Worm (Caenorhabditis elegans) whole organism, young adult: Measurements from ENCODE around the gene twk-8.
A peak's percentile ranks its signal among the peaks of the same experiment; 100 is the strongest.

Source experiments
- B0019.2 ChIP-seq: fragments of 200-800 bp; sonication (Bioruptor generic); conservative IDR thresholded peaks from 2 replicates; pipeline ENCODE4 v1.3.6; 2022; ENCODE audit warnings: missing genetic modification reagents, missing genetic modification characterization, missing compliant biosample characterization
- B0035.1 ChIP-seq: sonication (generic microtip); optimal IDR thresholded peaks from 2 replicates; lab custom pipeline; 2016; ENCODE audit warnings: missing genetic modification characterization, mild to moderate bottlenecking, missing compliant biosample characterization, missing genotype, missing genetic modification reagents
- B0261.1 ChIP-seq: sonication (generic microtip); optimal IDR thresholded peaks from 2 replicates; lab custom pipeline; 2016; ENCODE audit warnings: mild to moderate bottlenecking, missing genetic modification characterization, moderate library complexity, missing compliant biosample characterization
- C17E4.6 ChIP-seq: fragments of 200-800 bp; sonication (Bioruptor generic); IDR thresholded peaks from 2 replicates; pipeline ENCODE4 v1.3.6; 2022; ENCODE audit warnings: missing genetic modification reagents, missing genetic modification characterization, missing compliant biosample characterization
- F23B12.7 ChIP-seq: sonication (generic microtip); optimal IDR thresholded peaks from 2 replicates; lab custom pipeline; 2017; ENCODE audit warnings: missing genetic modification characterization, mild to moderate bottlenecking, missing compliant biosample characterization, antibody characterized with exemption, moderate library complexity; ENCODE audit not compliant: insufficient read depth
- F33H1.4 ChIP-seq: fragments of 200-800 bp; sonication (Bioruptor generic); IDR thresholded peaks from 2 replicates; pipeline ENCODE4 v1.3.6; 2022; ENCODE audit warnings: missing genetic modification reagents, missing genetic modification characterization, missing compliant biosample characterization
- F39B2.1 ChIP-seq: fragments of 200-800 bp; sonication (Bioruptor generic); IDR thresholded peaks from 2 replicates; pipeline ENCODE4 v1.3.6; 2022; ENCODE audit warnings: missing genetic modification reagents, missing genetic modification characterization, missing compliant biosample characterization
- F49E8.2 ChIP-seq: sonication (generic microtip); optimal IDR thresholded peaks from 3 replicates; lab custom pipeline; 2017; ENCODE audit warnings: missing genetic modification characterization, mild to moderate bottlenecking, missing compliant biosample characterization, antibody characterized with exemption, moderate library complexity; ENCODE audit not compliant: insufficient read depth
- F55B11.4 ChIP-seq: sonication (generic microtip); optimal IDR thresholded peaks from 2 replicates; lab custom pipeline; 2016; ENCODE audit warnings: missing compliant biosample characterization, missing genetic modification characterization, borderline replicate concordance; ENCODE audit not compliant: insufficient read depth
- Y53F4B.3 ChIP-seq: fragments of 200-800 bp; sonication (Bioruptor generic); IDR thresholded peaks from 2 replicates; pipeline ENCODE4 v1.3.6; 2022; ENCODE audit warnings: missing genetic modification reagents, missing genetic modification characterization, missing compliant biosample characterization
- ZK185.1 ChIP-seq: sonication (generic microtip); optimal IDR thresholded peaks from 2 replicates; lab custom pipeline; 2016; ENCODE audit warnings: mild to moderate bottlenecking, missing genetic modification characterization, missing compliant biosample characterization; ENCODE audit not compliant: poor library complexity, severe bottlenecking
- aptf-3 ChIP-seq: fragments of 200-800 bp; sonication (Bioruptor generic); IDR thresholded peaks from 2 replicates; pipeline ENCODE4 v1.3.6; 2022; ENCODE audit warnings: missing genetic modification characterization, missing compliant biosample characterization
- attf-3 ChIP-seq: fragments of 200-800 bp; sonication (Bioruptor generic); conservative IDR thresholded peaks from 2 replicates; pipeline ENCODE4 v1.3.6; 2022; ENCODE audit warnings: missing genetic modification reagents, missing genetic modification characterization, missing compliant biosample characterization
- attf-6 ChIP-seq: fragments of 200-800 bp; sonication (Bioruptor generic); IDR thresholded peaks from 2 replicates; pipeline ENCODE4 v1.3.6; 2022; ENCODE audit warnings: missing genetic modification reagents, missing genetic modification characterization, missing compliant biosample characterization
- bed-2 ChIP-seq: fragments of 200-800 bp; sonication (Bioruptor generic); IDR thresholded peaks from 2 replicates; pipeline ENCODE4 v1.3.6; 2022; ENCODE audit warnings: missing genetic modification reagents, missing genetic modification characterization, missing compliant biosample characterization
- cebp-1 ChIP-seq, 2 experiments: fragments of 200-800 bp in 1 of 2; sonication (Bioruptor generic) in 1 of 2; sonication (generic microtip) in 1 of 2; IDR thresholded peaks in 1 of 2; optimal IDR thresholded peaks in 1 of 2; 2 replicates each; pipeline versions ENCODE4 v1.3.6 to Lab custom; 2017 to 2022; ENCODE audit warnings: missing compliant biosample characterization in 2 of 2, missing genetic modification characterization in 2 of 2, mild to moderate bottlenecking in 1 of 2, missing genetic modification reagents in 1 of 2, moderate library complexity in 1 of 2
- cebp-2 ChIP-seq: fragments of 200-800 bp; sonication (Bioruptor generic); IDR thresholded peaks from 2 replicates; pipeline ENCODE4 v1.3.6; 2022; ENCODE audit warnings: missing genetic modification characterization, missing compliant biosample characterization
- ceh-40 ChIP-seq: fragments of 200-800 bp; sonication (Bioruptor generic); IDR thresholded peaks from 2 replicates; pipeline ENCODE4 v1.3.6; 2022; ENCODE audit warnings: missing genetic modification characterization, missing compliant biosample characterization
- ceh-79 ChIP-seq: sonication (generic microtip); optimal IDR thresholded peaks from 2 replicates; lab custom pipeline; 2017; ENCODE audit warnings: mild to moderate bottlenecking, missing genetic modification characterization, missing compliant biosample characterization
- ceh-91 ChIP-seq: fragments of 200-800 bp; sonication (Bioruptor generic); IDR thresholded peaks from 2 replicates; pipeline ENCODE4 v1.3.6; 2022; ENCODE audit warnings: missing genetic modification reagents, missing genetic modification characterization, missing compliant biosample characterization
- efl-1 ChIP-seq: fragments of 150-350 bp; optimal IDR thresholded peaks from 2 replicates; lab custom pipeline; 2014; ENCODE audit warnings: missing biosample characterization, missing genetic modification reagents, missing genetic modification characterization
- egl-18 ChIP-seq: fragments of 200-800 bp; sonication (Bioruptor generic); IDR thresholded peaks from 2 replicates; pipeline ENCODE4 v1.3.6; 2022; ENCODE audit warnings: missing genetic modification reagents, missing genetic modification characterization, missing compliant biosample characterization
- him-1 ChIP-seq: sonication (generic microtip); optimal IDR thresholded peaks from 2 replicates; lab custom pipeline; 2016; ENCODE audit warnings: missing genotype, missing genetic modification reagents, missing genetic modification characterization, missing compliant biosample characterization
- let-526 ChIP-seq: fragments of 200-800 bp; sonication (Bioruptor generic); IDR thresholded peaks from 2 replicates; pipeline ENCODE4 v1.3.6; 2022; ENCODE audit warnings: missing genetic modification reagents, missing genetic modification characterization, missing compliant biosample characterization
- lin-26 ChIP-seq: fragments of 200-800 bp; sonication (Bioruptor generic); IDR thresholded peaks from 2 replicates; pipeline ENCODE4 v1.3.6; 2022; ENCODE audit warnings: missing genetic modification reagents, missing genetic modification characterization, missing compliant biosample characterization
- lin-54 ChIP-seq: fragments of 200-800 bp; sonication (Bioruptor generic); optimal IDR thresholded peaks from 2 replicates; lab custom pipeline; 2018; ENCODE audit warnings: mild to moderate bottlenecking, missing genetic modification characterization, missing compliant biosample characterization
- lsl-1 ChIP-seq: fragments of 200-800 bp; sonication (Bioruptor generic); optimal IDR thresholded peaks from 2 replicates; lab custom pipeline; 2018; ENCODE audit warnings: mild to moderate bottlenecking, missing genetic modification characterization, moderate library complexity, missing compliant biosample characterization
- madf-10 ChIP-seq: sonication (generic microtip); optimal IDR thresholded peaks from 2 replicates; lab custom pipeline; 2016; ENCODE audit warnings: mild to moderate bottlenecking, missing genetic modification characterization, missing compliant biosample characterization
- madf-6 ChIP-seq: fragments of 200-800 bp; sonication (Bioruptor generic); IDR thresholded peaks from 2 replicates; pipeline ENCODE4 v1.3.6; 2022; ENCODE audit warnings: missing genetic modification reagents, missing genetic modification characterization, missing compliant biosample characterization
- mes-4 ChIP-seq: sonication (generic microtip); optimal IDR thresholded peaks from 2 replicates; lab custom pipeline; 2016; ENCODE audit warnings: missing genotype, missing genetic modification characterization, missing compliant biosample characterization
- nhr-80 ChIP-seq: sonication (generic microtip); optimal IDR thresholded peaks from 2 replicates; lab custom pipeline; 2016; ENCODE audit warnings: missing genetic modification characterization, missing compliant biosample characterization
- pha-4 ChIP-seq: fragments of 150-350 bp; sonication (generic microtip); optimal IDR thresholded peaks from 2 replicates; lab custom pipeline; 2014; ENCODE audit warnings: missing biosample characterization, missing genetic modification reagents, missing genetic modification characterization
- rec-8 ChIP-seq, 2 experiments: sonication (generic microtip); optimal IDR thresholded peaks; 2 replicates each; lab custom pipeline; 2016; ENCODE audit warnings: mild to moderate bottlenecking in 2 of 2, missing genetic modification characterization in 2 of 2, missing genetic modification reagents in 2 of 2, missing genotype in 2 of 2, missing biosample characterization in 1 of 2, missing compliant biosample characterization in 1 of 2, moderate library complexity in 1 of 2
- snpc-1.1 ChIP-seq: sonication (generic microtip); optimal IDR thresholded peaks from 2 replicates; lab custom pipeline; 2017; ENCODE audit warnings: missing genetic modification characterization, mild to moderate bottlenecking, missing compliant biosample characterization, antibody characterized with exemption, moderate library complexity, missing genotype, missing genetic modification reagents; ENCODE audit not compliant: insufficient read depth
- snpc-1.3 ChIP-seq: sonication (generic microtip); optimal IDR thresholded peaks from 2 replicates; lab custom pipeline; 2017; ENCODE audit warnings: missing genetic modification characterization, mild to moderate bottlenecking, missing compliant biosample characterization, antibody characterized with exemption, moderate library complexity, missing genotype, missing genetic modification reagents; ENCODE audit not compliant: insufficient read depth
- snpc-3.4 ChIP-seq: sonication (generic microtip); optimal IDR thresholded peaks from 2 replicates; lab custom pipeline; 2017; ENCODE audit warnings: missing genetic modification characterization, mild to moderate bottlenecking, missing compliant biosample characterization, antibody characterized with exemption, moderate library complexity, missing genotype, missing genetic modification reagents
- sptf-2 ChIP-seq: fragments of 200-800 bp; sonication (Bioruptor generic); optimal IDR thresholded peaks from 2 replicates; lab custom pipeline; 2018; ENCODE audit warnings: mild to moderate bottlenecking, missing genetic modification characterization, missing compliant biosample characterization
- unc-130 ChIP-seq: sonication (generic microtip); optimal IDR thresholded peaks from 2 replicates; lab custom pipeline; 2016; ENCODE audit warnings: missing genetic modification reagents, missing genetic modification characterization, missing compliant biosample characterization
- unc-62 ChIP-seq: fragments of 150-350 bp; optimal IDR thresholded peaks from 2 replicates; lab custom pipeline; 2014; ENCODE audit warnings: missing biosample characterization, missing genetic modification reagents, missing genetic modification characterization
- xnd-1 ChIP-seq: sonication (generic microtip); optimal IDR thresholded peaks from 2 replicates; lab custom pipeline; 2016; ENCODE audit warnings: missing genotype, missing genetic modification reagents, missing genetic modification characterization, missing compliant biosample characterization
- zfh-2 ChIP-seq: fragments of 200-800 bp; sonication (Bioruptor generic); conservative IDR thresholded peaks from 2 replicates; pipeline ENCODE4 v1.3.6; 2022; ENCODE audit warnings: missing genetic modification reagents, missing genetic modification characterization, missing compliant biosample characterization
- ztf-18 ChIP-seq: sonication (generic microtip); optimal IDR thresholded peaks from 2 replicates; lab custom pipeline; 2016; ENCODE audit warnings: missing genotype, mild to moderate bottlenecking, missing genetic modification characterization, missing compliant biosample characterization
- ztf-28 ChIP-seq: fragments of 200-800 bp; sonication (Bioruptor generic); IDR thresholded peaks from 2 replicates; pipeline ENCODE4 v1.3.6; 2022; ENCODE audit warnings: missing genetic modification reagents, missing genetic modification characterization, missing compliant biosample characterization

The twk-8 gene

ce11 chrIV:9095553-9095952 is 13.4 kb downstream of the twk-8 start, which contains the start of gene icln-1:
Gene icln-1, minus strand, starts transcription at chrIV:9095653.
- TF ChIP-seq him-1 (tag; lab: Kevin White, UChicago) (no peak), ZK185.1 (tag; lab: Kevin White, UChicago) (no peak), pha-4 (tag; lab: Kevin White, UChicago) (no peak), lsl-1 (GFP tag; lab: Kevin White, UChicago) (no peak), attf-6 (0 out of 2 replicates have a peak, but pooled peaks have one; percentile 35), aptf-3 (GFP tag; lab: Robert Waterston, UW) (no peak), madf-6 (GFP tag; lab: Robert Waterston, UW) (peak; percentile 44; the same call in 1 of the 2 replicates)

- TF ChIP-seq ceh-40 (GFP tag; lab: Robert Waterston, UW) (no peak), pha-4 (tag; lab: Kevin White, UChicago) (no peak), lsl-1 (GFP tag; lab: Kevin White, UChicago) (peak; percentile 91), attf-6 (no peak), egl-18 (no peak), snpc-1.1 (tag; lab: Kevin White, UChicago) (no peak), him-1 (tag; lab: Kevin White, UChicago) (no peak), efl-1 (GFP tag; lab: Kevin White, UChicago) (peak; percentile 32), C17E4.6 (GFP tag; lab: Robert Waterston, UW) (no peak), ceh-79 (tag; lab: Kevin White, UChicago) (no peak), F33H1.4 (GFP tag; lab: Robert Waterston, UW) (peak; percentile 88), madf-10 (tag; lab: Kevin White, UChicago) (no peak), attf-3 (GFP tag; lab: Robert Waterston, UW) (no peak), B0019.2 (GFP tag; lab: Robert Waterston, UW) (no peak), F23B12.7 (tag; lab: Kevin White, UChicago) (peak; percentile 36), snpc-1.3 (tag; lab: Kevin White, UChicago) (peak; percentile 69), nhr-80 (tag; lab: Kevin White, UChicago) (no peak), mes-4 (tag; lab: Kevin White, UChicago) (no peak), F39B2.1 (GFP tag; lab: Robert Waterston, UW) (no peak), lin-54 (GFP tag; lab: Kevin White, UChicago) (peak; percentile 57), snpc-3.4 (peak; percentile 32), unc-130 (GFP tag; lab: Kevin White, UChicago) (no peak), lin-26 (GFP tag; lab: Robert Waterston, UW) (no peak), B0261.1 (tag; lab: Kevin White, UChicago) (no peak), ztf-18 (tag; lab: Kevin White, UChicago) (no peak), F49E8.2 (tag; lab: Kevin White, UChicago) (peak; percentile 60), ceh-91 (peak; percentile 73), rec-8 (tag; optimal IDR thresholded peaks at IDR 0.05; lab: Kevin White, UChicago) (no peak), madf-6 (GFP tag; lab: Robert Waterston, UW) (peak; percentile 81), ztf-28 (no peak), bed-2 (GFP tag; lab: Robert Waterston, UW) (no peak), sptf-2 (GFP tag; lab: Kevin White, UChicago) (no peak), let-526 (GFP tag; lab: Robert Waterston, UW) (no peak), B0035.1 (tag; lab: Kevin White, UChicago) (no peak), zfh-2 (GFP tag; lab: Robert Waterston, UW) (no peak), cebp-1 (GFP tag; IDR thresholded peaks at IDR 0.05; lab: Robert Waterston, UW) (no peak), cebp-1 (tag; optimal IDR thresholded peaks at IDR 0.05; lab: Kevin White, UChicago) (peak; percentile 42), cebp-2 (GFP tag; lab: Robert Waterston, UW) (no peak), xnd-1 (tag; lab: Kevin White, UChicago) (peak; percentile 35), F55B11.4 (no peak), Y53F4B.3 (GFP tag; lab: Robert Waterston, UW) (no peak), unc-62 (GFP tag; lab: Kevin White, UChicago) (no peak)
Measured at ce11 chrIV:9096160-9096879, 14.2 kb downstream of the twk-8 start, which contains the start of the genes znf-706 and cpna-3. Gene znf-706, minus strand, starts transcription at chrIV:9096231. Gene cpna-3, plus strand, starts transcription at chrIV:9096842.
